Worm (Caenorhabditis elegans): ENCODE results near the gene C18H9.1.

The C18H9.1 gene

ce11 chrII:6746404-6746803 is 47.5 kb downstream of the C18H9.1 start, which contains the start of gene F41G3.5:
TSS of gene F41G3.5 (plus strand) at chrII:6746704.
- TF ChIP-seq ceh-44 (GFP tag; IDR thresholded peaks at IDR 0.05) (no peak), nhr-28 (tag; optimal IDR thresholded peaks at IDR 0.05) (no peak), ztf-11 (tag; optimal IDR thresholded peaks at IDR 0.05) (no peak), tag-97 (GFP tag; IDR thresholded peaks at IDR 0.05) (no peak), Y105C5A.15 (GFP tag; IDR thresholded peaks at IDR 0.05) (no peak)

- TF ChIP-seq nhr-77 (tag; optimal IDR thresholded peaks at IDR 0.05) (no peak), daf-19 (GFP tag; conservative IDR thresholded peaks at IDR 0.05) (no peak), dmd-9 (GFP tag; IDR thresholded peaks at IDR 0.05) (no peak), nhr-237 (tag; optimal IDR thresholded peaks at IDR 0.05) (no peak), lin-39 (tag; optimal IDR thresholded peaks at IDR 0.05) (no peak), hlh-30 (tag; optimal IDR thresholded peaks at IDR 0.05; ENCODE audit: insufficient read depth) (no peak), hif-1 (tag; optimal IDR thresholded peaks at IDR 0.05) (no peak), madf-9 (GFP tag; conservative IDR thresholded peaks at IDR 0.05) (no peak), ceh-82 (tag; optimal IDR thresholded peaks at IDR 0.05) (no peak), skn-1 (tag; optimal IDR thresholded peaks at IDR 0.05) (no peak), nhr-76 (tag; optimal IDR thresholded peaks at IDR 0.05) (no peak), ceh-62 (tag; optimal IDR thresholded peaks at IDR 0.05) (no peak), F10B5.3 (tag; optimal IDR thresholded peaks at IDR 0.05) (no peak), zip-2 (tag; optimal IDR thresholded peaks at IDR 0.05) (no peak), zfp-3 (GFP tag; conservative IDR thresholded peaks at IDR 0.05) (no peak), nhr-11 (tag; optimal IDR thresholded peaks at IDR 0.05) (no peak), snpc-4 (tag; optimal IDR thresholded peaks at IDR 0.05) (no peak), jun-1 (tag; optimal IDR thresholded peaks at IDR 0.05) (no peak), mep-1 (tag; optimal IDR thresholded peaks at IDR 0.05) (no peak)
These were observed 50.5 kb downstream of the C18H9.1 start, which contains the start of gene F41G3.10 for ce11 chrII:6749422-6749821. TSS of gene F41G3.10 (minus strand) at chrII:6749522.

Measured in whole organism, L4 larva.